Fruit fly (Drosophila melanogaster): ENCODE results near the gene Pcyt2.

The Pcyt2 gene

DNA sequence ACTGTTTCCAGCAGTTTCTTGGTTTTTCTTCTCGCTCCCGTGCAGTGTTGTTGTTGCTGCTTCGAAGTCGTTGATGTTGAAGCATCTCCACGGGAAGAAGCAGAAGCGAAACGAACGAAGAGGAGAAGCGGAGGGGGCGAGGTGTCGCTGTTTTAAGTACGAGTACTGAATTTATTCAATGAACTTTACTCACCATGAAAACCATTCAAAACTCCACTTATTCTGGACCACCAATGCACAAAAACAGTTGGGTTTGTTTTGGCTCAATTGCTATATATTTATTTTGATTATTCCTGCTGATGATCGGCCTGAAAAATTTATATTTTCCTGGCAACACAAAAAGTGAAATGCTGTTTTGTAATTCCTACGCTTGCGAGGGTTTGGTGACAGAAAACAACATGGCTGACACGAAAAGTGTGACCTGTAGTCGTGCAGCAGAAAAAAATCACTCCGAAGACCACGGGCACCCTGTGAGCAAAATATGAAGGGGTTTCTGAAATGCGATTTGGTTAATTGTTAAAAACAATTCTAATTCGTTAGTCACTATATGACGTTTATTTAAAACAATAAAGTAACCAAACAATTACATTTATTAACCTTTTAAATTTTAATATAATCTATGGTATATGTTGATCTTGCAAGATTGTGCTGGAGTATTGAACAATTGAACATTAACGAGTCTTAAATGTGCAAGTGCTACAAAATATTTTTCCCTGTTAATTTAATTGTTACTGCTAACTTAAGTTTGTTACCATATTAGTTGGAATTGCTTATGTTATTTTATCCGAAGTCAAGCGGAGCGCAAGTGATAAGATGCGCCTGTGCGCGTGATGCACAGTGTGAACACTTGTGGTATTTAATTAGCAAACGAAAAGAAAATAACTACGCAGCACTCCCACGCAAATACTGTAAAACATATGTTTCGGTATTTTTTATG, 15.2 kb downstream of the Pcyt2 start, which contains the start of gene CG7879 (continued):
- TF ChIP-seq psq (GFP tag; optimal IDR thresholded peaks at IDR 0.05) (peak; percentile 43), Rfx (GFP tag; IDR thresholded peaks at IDR 0.05) (peak; percentile 50), CG17612 (GFP tag; IDR thresholded peaks at IDR 0.05) (0 out of 2 replicates have a peak, but pooled peaks have one; percentile 8), CG9609 (GFP tag; optimal IDR thresholded peaks at IDR 0.05) (no peak), CoRest (tag; optimal IDR thresholded peaks at IDR 0.05) (peak; percentile 46), Pdp1 (GFP tag; optimal IDR thresholded peaks at IDR 0.05) (peak in 1 of 2 experiments; percentile 76), CG30020 (tag; optimal IDR thresholded peaks at IDR 0.05) (peak; percentile 92), lola (GFP tag; optimal IDR thresholded peaks at IDR 0.05) (peak in 1 of 3 experiments; percentile 22), mld (GFP tag; IDR thresholded peaks at IDR 0.05; ENCODE audit: partially characterized antibody) (no peak), seq (GFP tag; IDR thresholded peaks at IDR 0.05) (no peak; the same call in 1 of the 2 replicates), Mad (GFP tag; optimal IDR thresholded peaks at IDR 0.05) (no peak), chn (GFP tag; optimal IDR thresholded peaks at IDR 0.05) (no peak), CG5953 (GFP tag; IDR thresholded peaks at IDR 0.05) (0 out of 2 replicates have a peak, but pooled peaks have one; percentile 20), NFAT (GFP tag; IDR thresholded peaks at IDR 0.05) (peak; percentile 22; the same call in 1 of the 2 replicates), cato (GFP tag; optimal IDR thresholded peaks at IDR 0.05; ENCODE audit: borderline replicate concordance) (no peak), Ets65A (GFP tag) (peak; percentile 81), gem (tag; optimal IDR thresholded peaks at IDR 0.05) (no peak), al (GFP tag; IDR thresholded peaks at IDR 0.05) (0 out of 2 replicates have a peak, but pooled peaks have one; percentile 28), CG10321 (GFP tag; IDR thresholded peaks at IDR 0.05) (no peak), dati (GFP tag; IDR thresholded peaks at IDR 0.05) (no peak), trem (tag; optimal IDR thresholded peaks at IDR 0.05) (peak; percentile 0), CG12071 (GFP tag; optimal IDR thresholded peaks at IDR 0.05) (peak; percentile 9), ap (GFP tag; IDR thresholded peaks at IDR 0.05) (no peak), Bgb (GFP tag; IDR thresholded peaks at IDR 0.05; ENCODE audit: partially characterized antibody) (peak; percentile 33; the same call in 1 of the 2 replicates), org-1 (GFP tag; optimal IDR thresholded peaks at IDR 0.05) (no peak), Hand (GFP tag; optimal IDR thresholded peaks at IDR 0.05) (peak; percentile 25), Side (GFP tag; optimal IDR thresholded peaks at IDR 0.05) (no peak), CG13424 (tag; optimal IDR thresholded peaks at IDR 0.05) (peak; percentile 29), CG6683 (GFP tag; optimal IDR thresholded peaks at IDR 0.05) (no peak), PHDP (tag; optimal IDR thresholded peaks at IDR 0.05) (no peak), Hmr (GFP tag; optimal IDR thresholded peaks at IDR 0.05) (peak; percentile 10), stc (GFP tag; IDR thresholded peaks at IDR 0.05) (no peak), gro (GFP tag; optimal IDR thresholded peaks at IDR 0.05) (no peak), CG9437 (GFP tag; optimal IDR thresholded peaks at IDR 0.05) (peak; percentile 65), tna (GFP tag; IDR thresholded peaks at IDR 0.05; ENCODE audit: partially characterized antibody) (no peak), Hr3 (GFP tag; optimal IDR thresholded peaks at IDR 0.05) (peak; percentile 16), Chrac-16 (GFP tag; optimal IDR thresholded peaks at IDR 0.05) (peak; percentile 20), jigr1 (GFP tag; IDR thresholded peaks at IDR 0.05) (no peak), sens (GFP tag) (peak; percentile 80), cas (GFP tag; IDR thresholded peaks at IDR 0.05) (no peak), CG14710 (tag; optimal IDR thresholded peaks at IDR 0.05) (peak; percentile 72), CG14050 (GFP tag; IDR thresholded peaks at IDR 0.05) (no peak), Optix (GFP tag; IDR thresholded peaks at IDR 0.05) (no peak), sim (GFP tag; IDR thresholded peaks at IDR 0.05) (no peak), toy (GFP tag; IDR thresholded peaks at IDR 0.05) (no peak), CG3065 (GFP tag; optimal IDR thresholded peaks at IDR 0.05) (no peak), CG15479 (GFP tag; optimal IDR thresholded peaks at IDR 0.05) (no peak), CG10543 (GFP tag; optimal IDR thresholded peaks at IDR 0.05) (no peak), dimm (GFP tag; IDR thresholded peaks at IDR 0.05) (no peak)

Data from whole organism, embryonic.